Worm (Caenorhabditis elegans): Measurements from ENCODE around the gene F32D8.5.

F32D8.5 gene

DNA sequence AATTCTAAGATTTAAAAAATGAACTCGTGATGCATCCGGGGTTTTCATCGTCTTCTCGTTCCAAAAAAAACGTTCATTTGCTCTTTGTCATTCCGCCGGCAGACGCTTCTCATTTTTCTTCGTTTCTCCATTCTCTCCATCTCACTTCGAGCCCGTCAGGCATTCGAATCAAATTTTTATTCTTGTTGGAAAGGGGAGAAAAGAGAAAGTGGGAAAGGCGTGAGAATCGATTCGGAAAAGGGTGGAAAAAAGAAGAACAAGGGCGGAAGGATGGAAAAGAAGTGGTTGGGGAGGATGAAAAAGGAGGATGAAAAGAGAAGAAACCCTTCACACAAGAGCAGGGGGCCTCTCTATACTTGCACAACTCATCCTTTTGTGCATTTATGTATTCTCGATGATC, 10.2 kb downstream of the F32D8.5 start (continued):
- TF ChIP-seq C34B4.2 (tag; optimal IDR thresholded peaks at IDR 0.05) = no peak
- no peak for TF ChIP-seq unc-62 (GFP tag; optimal IDR thresholded peaks at IDR 0.05)
- TF ChIP-seq unc-98 (GFP tag; IDR thresholded peaks at IDR 0.05) = no peak
- no peak for TF ChIP-seq ceh-90 (tag; optimal IDR thresholded peaks at IDR 0.05)
- no peak for TF ChIP-seq nhr-19 (GFP tag; conservative IDR thresholded peaks at IDR 0.05)
- TF ChIP-seq lin-14 (GFP tag; optimal IDR thresholded peaks at IDR 0.05) = peak; percentile 82
- no peak for TF ChIP-seq unc-30 (tag; optimal IDR thresholded peaks at IDR 0.05)
- no peak for TF ChIP-seq ztf-4 (tag; optimal IDR thresholded peaks at IDR 0.05)
- TF ChIP-seq vab-15 (tag; optimal IDR thresholded peaks at IDR 0.05) = no peak
- no peak for TF ChIP-seq fos-1 (tag; optimal IDR thresholded peaks at IDR 0.05)

- no peak for TF ChIP-seq nhr-71 (tag; optimal IDR thresholded peaks at IDR 0.05)
- TF ChIP-seq efl-3 (GFP tag; optimal IDR thresholded peaks at IDR 0.05) = no peak
These were observed 14.5 kb downstream of the F32D8.5 start, which contains the start of gene zzz-1 for ce11 chrV:10909071-10909470. Gene zzz-1, minus strand, starts transcription at chrV:10909171.

- TF ChIP-seq rnt-1 (tag; optimal IDR thresholded peaks at IDR 0.05) (peak; percentile 49), lin-14 (GFP tag; optimal IDR thresholded peaks at IDR 0.05) (peak; percentile 44), efl-1 (optimal IDR thresholded peaks at IDR 0.05) (no peak), efl-1 (GFP tag; optimal IDR thresholded peaks at IDR 0.05 in 1 of 2) (no peak), fkh-4 (tag; optimal IDR thresholded peaks at IDR 0.05; ENCODE audit: borderline replicate concordance) (no peak), nhr-12 (tag; optimal IDR thresholded peaks at IDR 0.05) (no peak), elt-3 (tag; optimal IDR thresholded peaks at IDR 0.05) (no peak), unc-86 (tag; optimal IDR thresholded peaks at IDR 0.05) (no peak), lsy-2 (tag; optimal IDR thresholded peaks at IDR 0.05) (peak in 1 of 2 experiments; percentile 26), skn-1 (tag; optimal IDR thresholded peaks at IDR 0.05) (no peak), mab-9 (GFP tag; IDR thresholded peaks at IDR 0.05) (no peak), pag-3 (tag; optimal IDR thresholded peaks at IDR 0.05; ENCODE audit: borderline replicate concordance, insufficient read depth) (peak; percentile 5), isw-1 (GFP tag; IDR thresholded peaks at IDR 0.05) (no peak), lin-35 (GFP tag; optimal IDR thresholded peaks at IDR 0.05) (no peak), unc-98 (GFP tag; IDR thresholded peaks at IDR 0.05) (no peak), nhr-71 (tag; optimal IDR thresholded peaks at IDR 0.05) (peak; percentile 51), C34B4.2 (tag; optimal IDR thresholded peaks at IDR 0.05) (no peak), lin-39 (tag; optimal IDR thresholded peaks at IDR 0.05) (peak; percentile 65), sup-37 (GFP tag; optimal IDR thresholded peaks at IDR 0.05) (no peak)
These were observed 15.4 kb downstream of the F32D8.5 start for ce11 chrV:10909959-10910358.

ce11 chrV:10915922-10916321, 21.3 kb downstream of the F32D8.5 start:
- TF ChIP-seq nhr-71 (tag; optimal IDR thresholded peaks at IDR 0.05) (peak; percentile 53), lin-15B (tag; optimal IDR thresholded peaks at IDR 0.05) (no peak), pqm-1 (tag; optimal IDR thresholded peaks at IDR 0.05) (no peak), unc-86 (tag; optimal IDR thresholded peaks at IDR 0.05) (no peak), pax-3 (tag; optimal IDR thresholded peaks at IDR 0.05) (no peak), ztf-4 (tag; optimal IDR thresholded peaks at IDR 0.05) (no peak), sup-37 (GFP tag; optimal IDR thresholded peaks at IDR 0.05) (no peak), lin-14 (GFP tag; optimal IDR thresholded peaks at IDR 0.05) (peak; percentile 54), elt-2 (tag; optimal IDR thresholded peaks at IDR 0.05) (no peak), lir-3 (tag; optimal IDR thresholded peaks at IDR 0.05; ENCODE audit: poor library complexity) (no peak), swsn-7 (tag; optimal IDR thresholded peaks at IDR 0.05) (no peak), vab-15 (tag; optimal IDR thresholded peaks at IDR 0.05) (no peak), xbp-1 (tag; optimal IDR thresholded peaks at IDR 0.05) (no peak), ceh-88 (GFP tag; IDR thresholded peaks at IDR 0.05) (no peak), nhr-12 (tag; optimal IDR thresholded peaks at IDR 0.05) (no peak), lsy-2 (tag; optimal IDR thresholded peaks at IDR 0.05) (peak in 1 of 2 experiments; percentile 36), rnt-1 (tag; optimal IDR thresholded peaks at IDR 0.05) (peak; percentile 44), C34B4.2 (tag; optimal IDR thresholded peaks at IDR 0.05) (no peak), nhr-20 (tag; optimal IDR thresholded peaks at IDR 0.05) (peak; percentile 19)
